Worm (Caenorhabditis elegans) whole organism, midembryonic: ENCODE data around the gene C07A9.9.

ENCODE experiments used
- T22C8.4 ChIP-seq: fragments of 200-800 bp; sonication (Bioruptor generic); IDR thresholded peaks from 2 replicates; pipeline ENCODE4 v1.3.6; 2022; ENCODE audit warnings: missing genetic modification characterization, missing compliant biosample characterization
- cog-1 ChIP-seq: sonication (generic microtip); optimal IDR thresholded peaks from 2 replicates; lab custom pipeline; 2016; ENCODE audit warnings: missing genetic modification characterization, missing compliant biosample characterization
- flt-1 ChIP-seq: fragments of 200-800 bp; sonication (Bioruptor generic); IDR thresholded peaks from 2 replicates; pipeline ENCODE4 v1.3.6; 2022; ENCODE audit warnings: missing genetic modification characterization, missing compliant biosample characterization
- klf-2 ChIP-seq: fragments of 200-800 bp; sonication (Bioruptor generic); conservative IDR thresholded peaks from 2 replicates; pipeline ENCODE4 v1.3.6; 2022; ENCODE audit warnings: missing genetic modification reagents, missing genetic modification characterization, missing compliant biosample characterization
- med-1 ChIP-seq: sonication (generic microtip); optimal IDR thresholded peaks from 2 replicates; lab custom pipeline; 2017; ENCODE audit warnings: missing genetic modification characterization, mild to moderate bottlenecking, missing compliant biosample characterization, antibody characterized with exemption, missing genetic modification reagents; ENCODE audit not compliant: insufficient read depth
- ref-1 ChIP-seq: fragments of 200-800 bp; sonication (Bioruptor generic); conservative IDR thresholded peaks from 2 replicates; pipeline ENCODE4 v1.3.6; 2022; ENCODE audit warnings: missing genetic modification reagents, missing genetic modification characterization, missing compliant biosample characterization
- tab-1 ChIP-seq: fragments of 200-800 bp; sonication (Bioruptor generic); IDR thresholded peaks from 2 replicates; pipeline ENCODE4 v1.3.6; 2022; ENCODE audit warnings: missing genetic modification characterization, missing compliant biosample characterization
- ztf-23 ChIP-seq: fragments of 200-800 bp; sonication (Bioruptor generic); IDR thresholded peaks from 2 replicates; pipeline ENCODE4 v1.3.6; 2022; ENCODE audit warnings: missing genetic modification reagents, missing genetic modification characterization, missing compliant biosample characterization
- ztf-29 ChIP-seq: fragments of 200-800 bp; sonication (Bioruptor generic); IDR thresholded peaks from 2 replicates; pipeline ENCODE4 v1.3.6; 2022; ENCODE audit warnings: missing genetic modification reagents, missing genetic modification characterization, missing compliant biosample characterization

DNA sequence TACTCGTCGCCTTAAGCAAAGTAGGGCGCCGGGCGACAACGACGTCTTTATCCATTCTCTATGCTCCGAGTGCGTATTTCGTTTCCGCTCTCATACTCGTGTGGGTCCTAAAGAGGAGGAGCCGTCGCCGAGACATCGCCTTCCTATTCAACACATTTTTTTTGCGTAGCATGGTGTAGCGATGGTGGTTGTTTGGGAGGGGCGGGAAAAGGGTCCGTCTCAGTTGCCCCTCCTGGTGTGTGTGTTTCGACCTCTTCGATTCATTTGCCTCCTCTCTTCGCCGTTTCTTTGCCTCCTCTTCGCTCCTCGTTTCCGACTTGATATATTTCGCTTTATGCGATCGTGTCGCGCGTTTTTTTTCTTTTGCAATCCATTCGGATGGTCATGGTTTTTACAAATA, 34.4 kb upstream of the C07A9.9 start:
- TF ChIP-seq ref-1 (GFP tag; lab: Robert Waterston, UW) (no peak), ztf-29 (GFP tag; lab: Robert Waterston, UW) (no peak), ztf-23 (no peak), klf-2 (GFP tag; lab: Robert Waterston, UW) (no peak), T22C8.4 (GFP tag; lab: Robert Waterston, UW) (no peak), flt-1 (GFP tag; lab: Robert Waterston, UW) (no peak), cog-1 (tag; lab: Kevin White, UChicago) (no peak), tab-1 (GFP tag; lab: Robert Waterston, UW) (no peak), med-1 (no peak)
